Worm (Caenorhabditis elegans): Measurements from ENCODE around the gene rpc-11.
A peak's percentile ranks its signal among the peaks of the same experiment; 100 is the strongest.

The rpc-11 gene

DNA sequence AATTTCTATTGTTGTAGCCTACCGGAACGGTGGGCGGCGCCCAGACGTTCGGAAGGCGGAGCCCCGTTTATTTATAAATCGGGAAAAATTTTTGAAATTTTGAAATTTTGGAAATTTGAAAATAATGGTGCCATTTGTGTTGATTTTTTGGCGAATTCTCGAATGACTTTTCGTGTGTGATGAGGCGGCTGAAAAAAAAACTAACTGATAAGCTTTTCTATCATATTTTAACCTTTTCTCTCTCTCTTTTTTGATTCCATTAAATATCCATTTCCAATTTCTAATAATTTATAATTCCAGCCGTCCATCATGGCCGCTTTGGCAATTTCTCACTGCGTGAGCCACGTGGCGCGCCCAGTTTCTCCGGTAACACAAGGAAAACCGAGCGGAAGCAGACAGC is 46.9 kb upstream of the rpc-11 start, which contains the start of gene nadk-1:
TSS of gene nadk-1 (plus strand) at position 301 of the 400 bp plus-strand sequence.
- no peak for TF ChIP-seq aly-2 (tag; optimal IDR thresholded peaks at IDR 0.05)
- TF ChIP-seq ceh-44 (GFP tag; IDR thresholded peaks at IDR 0.05): no peak
- no peak for TF ChIP-seq ZK546.5 (tag; optimal IDR thresholded peaks at IDR 0.05)
- TF ChIP-seq duxl-1 (tag; optimal IDR thresholded peaks at IDR 0.05; ENCODE audit: poor library complexity): no peak
- TF ChIP-seq madf-9 (GFP tag; conservative IDR thresholded peaks at IDR 0.05): 0 out of 2 replicates have a peak, but pooled peaks have one; percentile 3
- TF ChIP-seq hlh-30 (tag; optimal IDR thresholded peaks at IDR 0.05; ENCODE audit: insufficient read depth): no peak
- TF ChIP-seq T26A8.4 (GFP tag; IDR thresholded peaks at IDR 0.05): no peak
- TF ChIP-seq gei-8 (GFP tag; optimal IDR thresholded peaks at IDR 0.05): no peak
- TF ChIP-seq mdt-29 (GFP tag; IDR thresholded peaks at IDR 0.05): no peak
- no peak for TF ChIP-seq ceh-20 (GFP tag; IDR thresholded peaks at IDR 0.05)
- no peak for TF ChIP-seq ama-1 (optimal IDR thresholded peaks at IDR 0.05)
- no peak for TF ChIP-seq ceh-82 (tag; optimal IDR thresholded peaks at IDR 0.05)
- TF ChIP-seq set-16 (GFP tag; IDR thresholded peaks at IDR 0.05): 0 out of 2 replicates have a peak, but pooled peaks have one; percentile 30
- no peak for TF ChIP-seq lin-1 (GFP tag; IDR thresholded peaks at IDR 0.05)
- TF ChIP-seq nhr-25 (tag; optimal IDR thresholded peaks at IDR 0.05; ENCODE audit: borderline replicate concordance, insufficient read depth): no peak
- TF ChIP-seq nhr-42 (GFP tag; IDR thresholded peaks at IDR 0.05): no peak
- no peak for TF ChIP-seq nhr-111 (GFP tag; optimal IDR thresholded peaks at IDR 0.05)
- TF ChIP-seq zip-2 (tag; optimal IDR thresholded peaks at IDR 0.05): no peak
- no peak for TF ChIP-seq sdz-12 (GFP tag; optimal IDR thresholded peaks at IDR 0.05)
- TF ChIP-seq fkh-10 (GFP tag; optimal IDR thresholded peaks at IDR 0.05): no peak
- no peak for TF ChIP-seq zfp-2 (tag; optimal IDR thresholded peaks at IDR 0.05)
- TF ChIP-seq mep-1 (tag; optimal IDR thresholded peaks at IDR 0.05): peak; percentile 10
- TF ChIP-seq hif-1 (tag; optimal IDR thresholded peaks at IDR 0.05): no peak
- no peak for TF ChIP-seq nhr-48 (tag; optimal IDR thresholded peaks at IDR 0.05)
- TF ChIP-seq zip-11 (GFP tag; IDR thresholded peaks at IDR 0.05): no peak
- TF ChIP-seq pha-4 (GFP tag; IDR thresholded peaks at IDR 0.05): 0 out of 2 replicates have a peak, but pooled peaks have one; percentile 3
- no peak for TF ChIP-seq pha-4 (tag; optimal IDR thresholded peaks at IDR 0.05)
- TF ChIP-seq unc-39 (tag; optimal IDR thresholded peaks at IDR 0.05): no peak
- no peak for TF ChIP-seq T20F7.1 (GFP tag; optimal IDR thresholded peaks at IDR 0.05)
- TF ChIP-seq aha-1 (tag): peak; percentile 16

DNA sequence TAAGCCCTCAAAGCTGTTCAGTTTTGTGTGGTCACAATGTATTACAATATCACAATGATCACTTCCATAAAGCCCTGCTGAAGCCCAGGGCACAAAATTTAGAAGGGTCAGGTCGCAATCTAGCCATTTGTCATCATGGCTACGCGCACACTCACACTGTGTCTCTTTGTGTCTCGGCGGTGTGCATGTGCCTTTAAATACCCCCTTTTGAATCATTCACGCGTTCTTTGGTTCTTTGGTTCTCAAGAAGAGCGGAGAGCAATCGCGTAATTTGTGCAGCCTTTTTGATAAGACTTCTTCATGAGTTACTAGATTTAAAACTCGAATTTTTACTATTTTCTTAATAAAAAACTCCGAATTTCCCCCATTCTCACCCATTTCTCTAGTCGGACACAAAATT is 45.2 kb upstream of the rpc-11 start:
- TF ChIP-seq mxl-3 (GFP tag; optimal IDR thresholded peaks at IDR 0.05) (peak; percentile 56), spr-1 (tag; optimal IDR thresholded peaks at IDR 0.05) (no peak), nhr-76 (tag; optimal IDR thresholded peaks at IDR 0.05) (no peak), dmd-6 (GFP tag; IDR thresholded peaks at IDR 0.05) (peak; percentile 77), ztf-7 (tag; optimal IDR thresholded peaks at IDR 0.05) (no peak), pqm-1 (tag; optimal IDR thresholded peaks at IDR 0.05) (peak; percentile 65), hlh-30 (tag; optimal IDR thresholded peaks at IDR 0.05; ENCODE audit: insufficient read depth) (peak; percentile 73), zip-2 (tag; optimal IDR thresholded peaks at IDR 0.05) (no peak), skn-1 (tag; optimal IDR thresholded peaks at IDR 0.05) (no peak), ztf-11 (tag; optimal IDR thresholded peaks at IDR 0.05) (no peak), nhr-6 (tag; optimal IDR thresholded peaks at IDR 0.05) (peak; percentile 73), zip-11 (GFP tag; IDR thresholded peaks at IDR 0.05) (no peak), unc-39 (tag; optimal IDR thresholded peaks at IDR 0.05) (no peak), vab-7 (GFP tag; IDR thresholded peaks at IDR 0.05) (no peak), dpl-1 (GFP tag; optimal IDR thresholded peaks at IDR 0.05) (no peak), sdz-12 (GFP tag; optimal IDR thresholded peaks at IDR 0.05) (no peak), nhr-77 (tag; optimal IDR thresholded peaks at IDR 0.05) (peak; percentile 26), daf-8 (GFP tag; IDR thresholded peaks at IDR 0.05) (no peak), php-3 (GFP tag; IDR thresholded peaks at IDR 0.05) (0 out of 2 replicates have a peak, but pooled peaks have one; percentile 16), Y75B8A.6 (GFP tag; IDR thresholded peaks at IDR 0.05) (no peak), lir-3 (tag; optimal IDR thresholded peaks at IDR 0.05) (no peak), lin-38 (GFP tag; IDR thresholded peaks at IDR 0.05) (peak; percentile 31; the same call in 1 of the 2 replicates), jun-1 (tag; optimal IDR thresholded peaks at IDR 0.05) (no peak), ceh-44 (GFP tag; IDR thresholded peaks at IDR 0.05) (no peak), ceh-32 (tag; optimal IDR thresholded peaks at IDR 0.05; ENCODE audit: poor library complexity) (no peak), hlh-11 (tag; optimal IDR thresholded peaks at IDR 0.05) (peak; percentile 78), egl-43 (GFP tag; IDR thresholded peaks at IDR 0.05) (0 out of 2 replicates have a peak, but pooled peaks have one; percentile 43), rbr-2 (tag; optimal IDR thresholded peaks at IDR 0.05) (no peak)
